Worm (Caenorhabditis elegans) whole organism, L2 larva: ENCODE results near the gene ttc-7.
A peak's percentile ranks its signal among the peaks of the same experiment; 100 is the strongest.

Experiments used
- blmp-1 ChIP-seq: sonication (generic microtip); optimal IDR thresholded peaks from 2 replicates; lab custom pipeline; 2017; ENCODE audit warnings: missing genetic modification characterization, mild to moderate bottlenecking, missing compliant biosample characterization, antibody characterized with exemption, moderate library complexity; ENCODE audit not compliant: insufficient read depth
- lin-13 ChIP-seq: fragments of 150-350 bp; optimal IDR thresholded peaks from 2 replicates; lab custom pipeline; 2014; ENCODE audit warnings: missing biosample characterization, missing genetic modification reagents, missing genetic modification characterization
- lsy-2 ChIP-seq, 2 experiments: fragments of 150-350 bp in 1 of 2; sonication (generic microtip) in 1 of 2; optimal IDR thresholded peaks; 2 replicates each; lab custom pipeline; 2014 to 2017; ENCODE audit warnings: missing biosample characterization in 2 of 2, missing genetic modification characterization in 2 of 2
- peb-1 ChIP-seq: fragments of 150-350 bp; optimal IDR thresholded peaks from 2 replicates; lab custom pipeline; 2014; ENCODE audit warnings: missing biosample characterization, missing genetic modification characterization
- skn-1 ChIP-seq: sonication (generic microtip); optimal IDR thresholded peaks from 2 replicates; lab custom pipeline; 2017; ENCODE audit warnings: missing biosample characterization, missing genetic modification characterization
- sma-3 ChIP-seq: sonication (generic microtip); optimal IDR thresholded peaks from 2 replicates; lab custom pipeline; 2016; ENCODE audit warnings: missing genetic modification reagents, missing genetic modification characterization, missing compliant biosample characterization
- unc-62 ChIP-seq: fragments of 150-350 bp; optimal IDR thresholded peaks from 2 replicates; lab custom pipeline; 2014; ENCODE audit warnings: missing biosample characterization, missing genetic modification reagents, missing genetic modification characterization

Gene ttc-7

DNA sequence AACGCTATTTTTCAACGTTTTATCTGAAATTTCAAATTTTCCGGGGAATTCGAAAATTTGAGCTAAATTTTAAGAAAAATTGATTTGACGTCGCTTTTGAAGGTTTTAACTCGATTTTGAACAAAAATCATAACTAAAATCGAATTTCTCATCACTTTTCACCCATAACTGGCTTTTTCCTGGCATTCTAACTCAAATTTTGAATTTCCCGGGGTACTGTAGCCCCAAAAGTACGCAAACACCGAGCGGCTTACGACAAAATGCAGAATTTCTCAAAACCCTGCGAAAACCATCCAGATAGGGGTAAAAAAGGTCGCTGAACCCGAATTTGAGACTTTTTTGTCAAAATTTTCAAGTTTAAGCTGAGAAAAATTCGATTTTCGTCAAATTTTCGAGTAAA, 67.0 kb downstream of the ttc-7 start:
- no peak for TF ChIP-seq peb-1 (tag; lab: Kevin White, UChicago)
- TF ChIP-seq lin-13: peak; percentile 21
- TF ChIP-seq unc-62 (GFP tag; lab: Kevin White, UChicago): no peak
- TF ChIP-seq blmp-1 (tag; lab: Kevin White, UChicago): no peak
- no peak for TF ChIP-seq skn-1 (tag; lab: Kevin White, UChicago)
- TF ChIP-seq sma-3: no peak
- TF ChIP-seq lsy-2 (tag; optimal IDR thresholded peaks at IDR 0.05; lab: Kevin White, UChicago): peak; percentile 14 to 29
